Worm (Caenorhabditis elegans): ENCODE results near the gene C08F11.12.

ce11 chrIV:13684827-13685226 lies 33.5 kb upstream of the C08F11.12 start:
- TF ChIP-seq pha-4 (tag; optimal IDR thresholded peaks at IDR 0.05): no peak
- no peak for TF ChIP-seq tlf-1 (GFP tag; optimal IDR thresholded peaks at IDR 0.05)
- TF ChIP-seq ztf-26 (tag; optimal IDR thresholded peaks at IDR 0.05): no peak
- no peak for TF ChIP-seq dox-1 (GFP tag; IDR thresholded peaks at IDR 0.05)
- TF ChIP-seq sea-2 (GFP tag; IDR thresholded peaks at IDR 0.05): no peak
- no peak for TF ChIP-seq ama-1 (optimal IDR thresholded peaks at IDR 0.05)
- TF ChIP-seq ama-1 (GFP tag; optimal IDR thresholded peaks at IDR 0.05): no peak
- no peak for TF ChIP-seq F52B5.7 (tag; optimal IDR thresholded peaks at IDR 0.05)
- no peak for TF ChIP-seq nhr-27 (tag; optimal IDR thresholded peaks at IDR 0.05)
- no peak for TF ChIP-seq ZK185.1 (tag; optimal IDR thresholded peaks at IDR 0.05; ENCODE audit: poor library complexity, severe bottlenecking)
- TF ChIP-seq zfh-2 (GFP tag; conservative IDR thresholded peaks at IDR 0.05): no peak
- no peak for TF ChIP-seq akir-1 (GFP tag; optimal IDR thresholded peaks at IDR 0.05)
- no peak for TF ChIP-seq ceh-40 (GFP tag; IDR thresholded peaks at IDR 0.05)

All from whole organism, young adult.